Worm (Caenorhabditis elegans): ENCODE data around the gene ant-1.3.

Gene ant-1.3

DNA sequence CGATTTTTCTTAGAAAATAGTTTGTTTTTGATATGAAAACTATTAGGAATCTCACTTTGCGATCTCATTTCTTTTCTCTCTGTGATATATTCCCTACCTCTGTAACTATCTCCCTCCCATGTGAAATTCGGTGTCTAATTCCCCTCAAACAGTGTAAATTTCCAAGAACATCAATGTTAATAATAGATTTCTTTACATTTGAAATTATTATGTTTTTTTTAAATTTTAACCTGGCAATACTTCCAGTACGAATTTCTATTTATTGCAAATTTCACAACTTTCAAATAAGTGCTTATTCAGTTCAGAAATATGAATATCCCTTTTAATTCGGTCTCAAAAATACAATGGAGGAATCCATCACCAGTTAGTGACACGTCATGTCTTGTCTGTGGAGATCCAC, 19.3 kb upstream of the ant-1.3 start, which contains the start of gene nhr-100:
nhr-100 (plus strand) TSS at position 301 of the 400 bp plus-strand sequence.
- TF ChIP-seq ceh-90 (tag; optimal IDR thresholded peaks at IDR 0.05) = no peak
- no peak for TF ChIP-seq dsc-1 (tag; optimal IDR thresholded peaks at IDR 0.05)
- TF ChIP-seq ceh-82 (tag; optimal IDR thresholded peaks at IDR 0.05) = no peak
- no peak for TF ChIP-seq fkh-4 (tag; optimal IDR thresholded peaks at IDR 0.05; ENCODE audit: borderline replicate concordance)
- no peak for TF ChIP-seq unc-130 (tag; optimal IDR thresholded peaks at IDR 0.05)
- no peak for TF ChIP-seq vab-15 (tag; optimal IDR thresholded peaks at IDR 0.05)
- no peak for TF ChIP-seq nhr-20 (tag; optimal IDR thresholded peaks at IDR 0.05)
- TF ChIP-seq dpl-1 (GFP tag; optimal IDR thresholded peaks at IDR 0.05) = no peak

- no peak for TF ChIP-seq nhr-12 (tag; optimal IDR thresholded peaks at IDR 0.05)
- no peak for TF ChIP-seq tbx-2 (tag; optimal IDR thresholded peaks at IDR 0.05)
- no peak for TF ChIP-seq pax-3 (tag; optimal IDR thresholded peaks at IDR 0.05)
- no peak for TF ChIP-seq lin-15B (tag; optimal IDR thresholded peaks at IDR 0.05)
- TF ChIP-seq nhr-47 (tag; optimal IDR thresholded peaks at IDR 0.05) = no peak
- TF ChIP-seq tlp-1 (tag; optimal IDR thresholded peaks at IDR 0.05) = no peak
- TF ChIP-seq ztf-4 (tag; optimal IDR thresholded peaks at IDR 0.05) = no peak
- no peak for TF ChIP-seq isw-1 (GFP tag; IDR thresholded peaks at IDR 0.05)
- no peak for TF ChIP-seq mep-1 (tag; optimal IDR thresholded peaks at IDR 0.05)
Observed at ce11 chrIV:9727217-9727616, 18.1 kb upstream of the ant-1.3 start.

- peak in 1 of 2 experiments; percentile 15 for TF ChIP-seq lsy-2 (tag; optimal IDR thresholded peaks at IDR 0.05)
- no peak for TF ChIP-seq fos-1 (tag; optimal IDR thresholded peaks at IDR 0.05)
- no peak for TF ChIP-seq ceh-90 (tag; optimal IDR thresholded peaks at IDR 0.05)
- TF ChIP-seq nhr-19 (GFP tag; conservative IDR thresholded peaks at IDR 0.05) = no peak
- no peak for TF ChIP-seq alr-1 (tag; optimal IDR thresholded peaks at IDR 0.05; ENCODE audit: borderline replicate concordance)
- no peak for TF ChIP-seq efl-1 (optimal IDR thresholded peaks at IDR 0.05)
- no peak for TF ChIP-seq efl-1 (GFP tag; optimal IDR thresholded peaks at IDR 0.05 in 1 of 2)
- peak; percentile 54 for TF ChIP-seq pax-3 (tag; optimal IDR thresholded peaks at IDR 0.05)
- peak; percentile 29 for TF ChIP-seq lin-14 (GFP tag; optimal IDR thresholded peaks at IDR 0.05)
- TF ChIP-seq nhr-71 (tag; optimal IDR thresholded peaks at IDR 0.05) = peak; percentile 84
- peak; percentile 9 for TF ChIP-seq sox-4 (tag; optimal IDR thresholded peaks at IDR 0.05)
- peak; percentile 57 for TF ChIP-seq nhr-47 (tag; optimal IDR thresholded peaks at IDR 0.05)
- peak; percentile 96 for TF ChIP-seq fkh-8 (tag; optimal IDR thresholded peaks at IDR 0.05)
- peak; percentile 14 for TF ChIP-seq swsn-7 (tag; optimal IDR thresholded peaks at IDR 0.05)
- TF ChIP-seq ces-1 (GFP tag; optimal IDR thresholded peaks at IDR 0.05) = no peak
- TF ChIP-seq dsc-1 (tag; optimal IDR thresholded peaks at IDR 0.05) = peak; percentile 69
- TF ChIP-seq sup-37 (GFP tag; optimal IDR thresholded peaks at IDR 0.05) = no peak
- no peak for TF ChIP-seq mdl-1 (tag; optimal IDR thresholded peaks at IDR 0.05)
Observed at ce11 chrIV:9725468-9725985, 16.4 kb upstream of the ant-1.3 start.

ce11 chrIV:9724948-9725347, 15.8 kb upstream of the ant-1.3 start, which contains the start of the genes nhr-138 and C28D4.18:
nhr-138 (plus strand) TSS chrIV:9725251.
C28D4.18 (plus strand) TSS chrIV:9725280.
- TF ChIP-seq egl-27 (tag; optimal IDR thresholded peaks at IDR 0.05) (no peak), ceh-88 (GFP tag; IDR thresholded peaks at IDR 0.05) (no peak), zip-4 (GFP tag; optimal IDR thresholded peaks at IDR 0.05) (no peak), ces-1 (GFP tag; optimal IDR thresholded peaks at IDR 0.05) (no peak), jun-1 (tag; optimal IDR thresholded peaks at IDR 0.05) (no peak), sox-4 (tag; optimal IDR thresholded peaks at IDR 0.05) (no peak), pag-3 (tag; optimal IDR thresholded peaks at IDR 0.05; ENCODE audit: borderline replicate concordance, insufficient read depth) (no peak), snu-23 (GFP tag; optimal IDR thresholded peaks at IDR 0.05) (no peak), mab-9 (GFP tag; IDR thresholded peaks at IDR 0.05) (no peak), hpl-2 (GFP tag; optimal IDR thresholded peaks at IDR 0.05) (no peak)
